Fruit fly (Drosophila melanogaster) whole organism, adult: ENCODE results near the gene GlyRS.

Source experiments
- CG11617 ChIP-seq: fragments of 200-800 bp; sonication (Bioruptor generic); optimal IDR thresholded peaks from 2 replicates; lab custom pipeline; 2017; ENCODE audit warnings: mild to moderate bottlenecking, missing biosample characterization, missing genetic modification reagents, missing genetic modification characterization
- CG12768 ChIP-seq: fragments of 200-800 bp; sonication (Bioruptor generic); optimal IDR thresholded peaks from 2 replicates; lab custom pipeline; 2017; ENCODE audit warnings: missing biosample characterization, missing genetic modification characterization, mild to moderate bottlenecking, moderate library complexity, missing genetic modification reagents
- CG14711 ChIP-seq: fragments of 200-800 bp; sonication (Bioruptor generic); optimal IDR thresholded peaks from 2 replicates; lab custom pipeline; 2018; ENCODE audit warnings: missing biosample characterization, mild to moderate bottlenecking, missing genetic modification characterization, moderate library complexity
- CG1620 ChIP-seq: fragments of 200-800 bp; sonication (Bioruptor generic); optimal IDR thresholded peaks from 2 replicates; lab custom pipeline; 2016; ENCODE audit warnings: missing biosample characterization, missing genetic modification characterization
- CG33017 ChIP-seq: fragments of 200-800 bp; sonication (Bioruptor generic); optimal IDR thresholded peaks from 2 replicates; lab custom pipeline; 2018; ENCODE audit warnings: missing biosample characterization, mild to moderate bottlenecking, missing genetic modification characterization, moderate library complexity
- CG5204 ChIP-seq: fragments of 200-800 bp; sonication (Bioruptor generic); optimal IDR thresholded peaks from 2 replicates; lab custom pipeline; 2016; ENCODE audit warnings: missing biosample characterization, missing genetic modification characterization
- CG7045 ChIP-seq: fragments of 200-800 bp; sonication (Bioruptor generic); optimal IDR thresholded peaks from 2 replicates; lab custom pipeline; 2017; ENCODE audit warnings: missing biosample characterization, mild to moderate bottlenecking, missing genetic modification characterization
- CG7101 ChIP-seq: fragments of 200-800 bp; sonication (Bioruptor generic); optimal IDR thresholded peaks from 2 replicates; lab custom pipeline; 2018; ENCODE audit warnings: missing biosample characterization, mild to moderate bottlenecking, missing genetic modification characterization, moderate library complexity
- Clk ChIP-seq: fragments of 200-800 bp; sonication (Bioruptor generic); optimal IDR thresholded peaks from 2 replicates; lab custom pipeline; 2017; ENCODE audit warnings: missing biosample characterization, missing genetic modification characterization
- Crg-1 ChIP-seq: fragments of 200-800 bp; sonication (Bioruptor generic); optimal IDR thresholded peaks from 2 replicates; lab custom pipeline; 2016; ENCODE audit warnings: missing biosample characterization, missing genetic modification characterization
- Hr96 ChIP-seq: fragments of 200-800 bp; sonication (Bioruptor generic); optimal IDR thresholded peaks from 2 replicates; lab custom pipeline; 2016; ENCODE audit warnings: missing biosample characterization, missing genetic modification characterization
- Mnt ChIP-seq: fragments of 200-800 bp; sonication (Bioruptor generic); optimal IDR thresholded peaks from 2 replicates; lab custom pipeline; 2016; ENCODE audit warnings: missing biosample characterization, mild to moderate bottlenecking, missing genetic modification characterization
- bab1 ChIP-seq: fragments of 200-800 bp; sonication (Bioruptor generic); optimal IDR thresholded peaks from 3 replicates; lab custom pipeline; 2019; ENCODE audit warnings: missing biosample characterization, mild to moderate bottlenecking, missing genetic modification characterization, moderate library complexity
- cic ChIP-seq: fragments of 200-800 bp; sonication (Bioruptor generic); optimal IDR thresholded peaks from 2 replicates; lab custom pipeline; 2017; ENCODE audit warnings: missing biosample characterization, mild to moderate bottlenecking, missing genetic modification characterization, moderate library complexity
- cnc ChIP-seq, 2 experiments: fragments of >200 bp; optimal IDR thresholded peaks; 2 replicates each; lab custom pipeline; 2017
- kay ChIP-seq: fragments of 200-800 bp; sonication (Bioruptor generic); peaks from one replicate; lab custom pipeline; 2016; ENCODE audit warnings: missing biosample characterization, missing genetic modification characterization, borderline replicate concordance
- ovo ChIP-seq: fragments of 200-800 bp; sonication (Bioruptor generic); optimal IDR thresholded peaks from 2 replicates; lab custom pipeline; 2016; ENCODE audit warnings: missing biosample characterization, missing genetic modification characterization
- pad ChIP-seq: fragments of 200-800 bp; sonication (Bioruptor generic); optimal IDR thresholded peaks from 3 replicates; lab custom pipeline; 2017; ENCODE audit warnings: missing biosample characterization, missing genetic modification characterization, mild to moderate bottlenecking, moderate library complexity, missing genetic modification reagents
- tj ChIP-seq: fragments of 200-800 bp; sonication (Bioruptor generic); optimal IDR thresholded peaks from 3 replicates; lab custom pipeline; 2017; ENCODE audit warnings: missing biosample characterization, mild to moderate bottlenecking, missing genetic modification characterization, moderate library complexity
- toe ChIP-seq: fragments of 200-800 bp; sonication (Bioruptor generic); optimal IDR thresholded peaks from 2 replicates; lab custom pipeline; 2016; ENCODE audit warnings: missing biosample characterization, missing genetic modification characterization

GlyRS gene

DNA sequence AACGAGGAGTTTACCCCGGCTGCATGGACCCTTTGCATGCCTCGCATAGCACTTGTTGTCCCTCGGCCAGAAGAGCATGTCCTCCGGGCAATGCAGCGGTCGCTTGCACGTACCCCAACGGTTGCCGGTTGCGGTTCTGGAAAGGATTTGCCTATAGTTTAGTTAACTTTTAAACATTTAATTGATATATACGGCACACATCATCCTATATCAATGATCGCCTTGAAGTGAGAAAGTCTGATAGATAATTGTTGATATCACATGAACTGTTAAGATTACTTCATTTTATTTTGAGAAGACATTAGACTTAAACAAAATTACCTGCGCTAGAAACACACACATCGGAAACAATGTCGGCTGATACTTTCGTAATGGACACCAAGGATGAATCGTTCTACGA lies 26.3 kb downstream of the GlyRS start, which contains the start of gene CG32847:
CG32847 (plus strand) TSS at position 301 of the 400 bp plus-strand sequence.
- TF ChIP-seq Clk (no peak), pad (GFP tag; lab: Kevin White, UChicago) (no peak), toe (GFP tag; lab: Kevin White, UChicago) (no peak), CG11617 (no peak), Hr96 (GFP tag; lab: Kevin White, UChicago) (no peak), CG33017 (no peak), CG7045 (GFP tag; lab: Kevin White, UChicago) (no peak), tj (GFP tag; lab: Kevin White, UChicago) (no peak), cic (GFP tag; lab: Kevin White, UChicago) (no peak), CG14711 (tag; lab: Kevin White, UChicago) (no peak), bab1 (GFP tag; lab: Kevin White, UChicago) (no peak), Crg-1 (no peak), CG1620 (GFP tag; lab: Kevin White, UChicago) (no peak), CG12768 (no peak), Mnt (GFP tag; lab: Kevin White, UChicago) (no peak), CG7101 (tag; lab: Kevin White, UChicago) (no peak)

dm6 chr3L:15123736-15124135 lies 28.8 kb downstream of the GlyRS start:
- no peak for TF ChIP-seq CG11617
- peak; percentile 14 for TF ChIP-seq tj (GFP tag; lab: Kevin White, UChicago)

- TF ChIP-seq CG7101 (tag; lab: Kevin White, UChicago): no peak
- TF ChIP-seq cnc (optimal IDR thresholded peaks at IDR 0.05; lab: Kevin White, UChicago): no peak
- TF ChIP-seq Clk: no peak
- no peak for TF ChIP-seq cic (GFP tag; lab: Kevin White, UChicago)
Measured at dm6 chr3L:15125077-15125652, 30.2 kb downstream of the GlyRS start, which contains the start of gene CG16959. Gene CG16959 (minus strand): TSS chr3L:15125321.

dm6 chr3L:15125717-15126116 lies 30.8 kb downstream of the GlyRS start:
- TF ChIP-seq toe (GFP tag; lab: Kevin White, UChicago) (no peak), pad (GFP tag; lab: Kevin White, UChicago) (no peak), CG5204 (GFP tag; lab: Kevin White, UChicago) (no peak), CG33017 (no peak), cnc (optimal IDR thresholded peaks at IDR 0.05; lab: Kevin White, UChicago) (no peak), CG12768 (no peak), CG7101 (tag; lab: Kevin White, UChicago) (no peak), Mnt (GFP tag; lab: Kevin White, UChicago) (no peak), bab1 (GFP tag; lab: Kevin White, UChicago) (no peak), CG1620 (GFP tag; lab: Kevin White, UChicago) (no peak), CG7045 (GFP tag; lab: Kevin White, UChicago) (no peak), CG14711 (tag; lab: Kevin White, UChicago) (no peak), cic (GFP tag; lab: Kevin White, UChicago) (no peak)

dm6 chr3L:15131278-15131677 lies 36.3 kb downstream of the GlyRS start, which contains the start of gene CG13457:
Gene CG13457 (minus strand): TSS chr3L:15131378.
- TF ChIP-seq Mnt (GFP tag; lab: Kevin White, UChicago) (no peak), pad (GFP tag; lab: Kevin White, UChicago) (no peak), CG33017 (no peak), cnc (optimal IDR thresholded peaks at IDR 0.05; lab: Kevin White, UChicago) (no peak), CG7045 (GFP tag; lab: Kevin White, UChicago) (no peak), CG12768 (no peak), CG7101 (tag; lab: Kevin White, UChicago) (no peak), CG11617 (no peak)

DNA sequence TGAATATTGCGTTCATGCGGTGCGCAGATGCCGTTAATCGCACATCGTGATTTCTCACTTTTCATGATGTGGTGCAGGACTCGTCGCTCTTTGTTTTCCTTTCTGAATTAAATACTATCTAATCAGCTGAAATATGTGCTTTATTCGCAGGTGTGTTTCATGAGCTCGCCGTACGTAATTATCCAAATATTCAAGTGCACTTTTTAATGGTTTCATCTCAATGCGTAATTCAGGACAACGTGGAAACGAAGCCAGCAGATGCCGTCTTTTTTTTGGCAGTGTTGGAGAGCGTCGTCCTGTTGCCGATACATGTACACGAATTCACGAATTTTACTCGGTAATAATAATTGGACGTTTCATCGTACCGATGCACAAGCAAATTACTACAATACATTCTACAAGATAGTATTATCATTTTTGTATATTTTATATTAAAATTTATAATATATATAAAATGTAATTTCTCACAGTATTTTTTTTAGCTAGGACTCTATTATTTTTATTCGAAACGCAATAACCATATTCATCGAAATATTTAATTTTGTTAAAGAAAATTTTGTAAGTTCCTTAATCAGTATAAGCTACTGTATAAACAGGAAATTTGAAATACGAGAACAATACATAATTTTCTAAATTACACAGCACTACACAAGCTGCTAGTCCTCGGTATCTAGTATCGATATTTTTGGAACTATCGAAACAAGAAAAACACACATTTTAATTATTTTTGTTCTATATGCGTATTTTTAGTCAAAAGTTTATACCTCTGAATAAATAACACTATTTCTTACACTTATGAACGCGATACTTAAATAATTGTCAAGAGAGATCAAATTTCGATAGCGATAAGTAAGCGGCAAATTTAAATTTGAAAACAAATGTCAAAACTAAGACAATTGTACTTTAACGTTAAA lies 42.0 kb downstream of the GlyRS start, which contains the start of gene CG12316:
CG12316 (minus strand) TSS at position 276 of the 914 bp plus-strand sequence.
- TF ChIP-seq Mnt (GFP tag; lab: Kevin White, UChicago): peak; percentile 86
- TF ChIP-seq ovo (GFP tag; lab: Kevin White, UChicago): peak; percentile 66
- peak; percentile 62 for TF ChIP-seq pad (GFP tag; lab: Kevin White, UChicago)
- peak; percentile 92 for TF ChIP-seq CG5204 (GFP tag; lab: Kevin White, UChicago)
- peak; percentile 95 for TF ChIP-seq CG11617
- peak; percentile 40 for TF ChIP-seq cic (GFP tag; lab: Kevin White, UChicago)
- TF ChIP-seq CG33017: peak; percentile 90
- no peak for TF ChIP-seq cnc (optimal IDR thresholded peaks at IDR 0.05; lab: Kevin White, UChicago)
- TF ChIP-seq toe (GFP tag; lab: Kevin White, UChicago): peak; percentile 88
- TF ChIP-seq CG1620 (GFP tag; lab: Kevin White, UChicago): peak; percentile 64
- TF ChIP-seq Hr96 (GFP tag; lab: Kevin White, UChicago): peak; percentile 95
- peak; percentile 88 for TF ChIP-seq CG7045 (GFP tag; lab: Kevin White, UChicago)
- TF ChIP-seq CG7101 (tag; lab: Kevin White, UChicago): peak; percentile 89
- TF ChIP-seq kay (GFP tag; lab: Kevin White, UChicago): no peak
- TF ChIP-seq tj (GFP tag; lab: Kevin White, UChicago): peak; percentile 60
- TF ChIP-seq Clk: peak; percentile 80
- peak; percentile 67 for TF ChIP-seq CG14711 (tag; lab: Kevin White, UChicago)
- peak; percentile 90 for TF ChIP-seq CG12768
- peak; percentile 73 for TF ChIP-seq Crg-1
- TF ChIP-seq bab1 (GFP tag; lab: Kevin White, UChicago): peak; percentile 83
